Worm (Caenorhabditis elegans): ENCODE measurements around the gene nhr-239.

- TF ChIP-seq F52B5.7 (tag; optimal IDR thresholded peaks at IDR 0.05) (no peak), unc-62 (GFP tag; optimal IDR thresholded peaks at IDR 0.05) (no peak), dpl-1 (GFP tag; optimal IDR thresholded peaks at IDR 0.05) (no peak), F49E8.2 (tag; optimal IDR thresholded peaks at IDR 0.05; ENCODE audit: insufficient read depth) (no peak), snpc-4 (GFP tag; optimal IDR thresholded peaks at IDR 0.05) (no peak), snpc-4 (tag; optimal IDR thresholded peaks at IDR 0.05) (no peak), lag-1 (GFP tag; IDR thresholded peaks at IDR 0.05) (no peak), ceh-27 (GFP tag; optimal IDR thresholded peaks at IDR 0.05) (no peak)
Measured at ce11 chrIII:2578563-2578962, 17.1 kb downstream of the nhr-239 start.

Data from whole organism, young adult.